Worm (Caenorhabditis elegans) whole organism, young adult: ENCODE data around the gene C49C3.11.
"Not testable (repeated sequence)": the region's sequence is repeated elsewhere in the genome, so short reads cannot be mapped to it uniquely, and the experiment has no call there.

Source experiments
- B0261.1 ChIP-seq: sonication (generic microtip); optimal IDR thresholded peaks from 2 replicates; lab custom pipeline; 2016; ENCODE audit warnings: mild to moderate bottlenecking, missing genetic modification characterization, moderate library complexity, missing compliant biosample characterization
- C06A6.2 ChIP-seq: fragments of 200-800 bp; sonication (Bioruptor generic); conservative IDR thresholded peaks from 2 replicates; pipeline ENCODE4 v1.3.6; 2022; ENCODE audit warnings: missing genetic modification characterization, missing compliant biosample characterization
- C17E4.6 ChIP-seq: fragments of 200-800 bp; sonication (Bioruptor generic); IDR thresholded peaks from 2 replicates; pipeline ENCODE4 v1.3.6; 2022; ENCODE audit warnings: missing genetic modification reagents, missing genetic modification characterization, missing compliant biosample characterization
- F22D6.2 ChIP-seq: sonication (generic microtip); optimal IDR thresholded peaks from 2 replicates; lab custom pipeline; 2016; ENCODE audit warnings: mild to moderate bottlenecking, missing genetic modification characterization, missing compliant biosample characterization
- F23B12.7 ChIP-seq: sonication (generic microtip); optimal IDR thresholded peaks from 2 replicates; lab custom pipeline; 2017; ENCODE audit warnings: missing genetic modification characterization, mild to moderate bottlenecking, missing compliant biosample characterization, antibody characterized with exemption, moderate library complexity; ENCODE audit not compliant: insufficient read depth
- F33H1.4 ChIP-seq: fragments of 200-800 bp; sonication (Bioruptor generic); IDR thresholded peaks from 2 replicates; pipeline ENCODE4 v1.3.6; 2022; ENCODE audit warnings: missing genetic modification reagents, missing genetic modification characterization, missing compliant biosample characterization
- F37B4.10 ChIP-seq: fragments of 200-800 bp; sonication (Bioruptor generic); IDR thresholded peaks from 2 replicates; pipeline ENCODE4 v1.3.6; 2022; ENCODE audit warnings: missing genetic modification characterization, missing compliant biosample characterization
- F55B11.4 ChIP-seq: sonication (generic microtip); optimal IDR thresholded peaks from 2 replicates; lab custom pipeline; 2016; ENCODE audit warnings: missing compliant biosample characterization, missing genetic modification characterization, borderline replicate concordance; ENCODE audit not compliant: insufficient read depth
- K11D2.4 ChIP-seq: fragments of 200-800 bp; sonication (Bioruptor generic); IDR thresholded peaks from 2 replicates; pipeline ENCODE4 v1.3.6; 2022; ENCODE audit warnings: missing genetic modification reagents, missing genetic modification characterization, missing compliant biosample characterization
- T07F8.4 ChIP-seq: sonication (generic microtip); optimal IDR thresholded peaks from 2 replicates; lab custom pipeline; 2016; ENCODE audit warnings: mild to moderate bottlenecking, missing genetic modification characterization, moderate library complexity, missing compliant biosample characterization
- T26A5.8 ChIP-seq: sonication (generic microtip); optimal IDR thresholded peaks from 2 replicates; lab custom pipeline; 2016; ENCODE audit warnings: missing genetic modification characterization, missing compliant biosample characterization
- Y53F4B.3 ChIP-seq: fragments of 200-800 bp; sonication (Bioruptor generic); IDR thresholded peaks from 2 replicates; pipeline ENCODE4 v1.3.6; 2022; ENCODE audit warnings: missing genetic modification reagents, missing genetic modification characterization, missing compliant biosample characterization
- bed-1 ChIP-seq: fragments of 200-800 bp; sonication (Bioruptor generic); IDR thresholded peaks from 2 replicates; pipeline ENCODE4 v1.3.6; 2022; ENCODE audit warnings: missing genetic modification reagents, missing genetic modification characterization, missing compliant biosample characterization
- cebp-2 ChIP-seq: fragments of 200-800 bp; sonication (Bioruptor generic); IDR thresholded peaks from 2 replicates; pipeline ENCODE4 v1.3.6; 2022; ENCODE audit warnings: missing genetic modification characterization, missing compliant biosample characterization
- ceh-100 ChIP-seq: fragments of 200-800 bp; sonication (Bioruptor generic); IDR thresholded peaks from 2 replicates; pipeline ENCODE4 v1.3.6; 2022; ENCODE audit warnings: missing genetic modification reagents, missing genetic modification characterization, missing compliant biosample characterization
- ceh-27 ChIP-seq: fragments of 200-800 bp; sonication (Bioruptor generic); optimal IDR thresholded peaks from 2 replicates; lab custom pipeline; 2018; ENCODE audit warnings: mild to moderate bottlenecking, missing genetic modification characterization, moderate library complexity, missing compliant biosample characterization
- die-1 ChIP-seq: sonication (generic microtip); optimal IDR thresholded peaks from 2 replicates; lab custom pipeline; 2016; ENCODE audit warnings: missing genotype, mild to moderate bottlenecking, missing genetic modification characterization, missing compliant biosample characterization
- dpff-1 ChIP-seq: sonication (generic microtip); optimal IDR thresholded peaks from 2 replicates; lab custom pipeline; 2017; ENCODE audit warnings: mild to moderate bottlenecking, missing genetic modification characterization, missing compliant biosample characterization
- efl-1 ChIP-seq: fragments of 150-350 bp; optimal IDR thresholded peaks from 2 replicates; lab custom pipeline; 2014; ENCODE audit warnings: missing biosample characterization, missing genetic modification reagents, missing genetic modification characterization
- egl-18 ChIP-seq: fragments of 200-800 bp; sonication (Bioruptor generic); IDR thresholded peaks from 2 replicates; pipeline ENCODE4 v1.3.6; 2022; ENCODE audit warnings: missing genetic modification reagents, missing genetic modification characterization, missing compliant biosample characterization
- him-1 ChIP-seq: sonication (generic microtip); optimal IDR thresholded peaks from 2 replicates; lab custom pipeline; 2016; ENCODE audit warnings: missing genotype, missing genetic modification reagents, missing genetic modification characterization, missing compliant biosample characterization
- hlh-26 ChIP-seq: fragments of 200-800 bp; sonication (Bioruptor generic); conservative IDR thresholded peaks from 2 replicates; pipeline ENCODE4 v1.3.6; 2022; ENCODE audit warnings: missing genetic modification reagents, missing genetic modification characterization, missing compliant biosample characterization
- hrde-1 ChIP-seq: sonication (generic microtip); optimal IDR thresholded peaks from 2 replicates; lab custom pipeline; 2016; ENCODE audit warnings: missing genetic modification characterization, mild to moderate bottlenecking, missing compliant biosample characterization, moderate library complexity, missing genotype, missing genetic modification reagents, borderline replicate concordance
- hsf-1 ChIP-seq: fragments of 200-800 bp; sonication (Bioruptor generic); IDR thresholded peaks from 2 replicates; pipeline ENCODE4 v1.3.6; 2022; ENCODE audit warnings: missing genetic modification reagents, missing genetic modification characterization, missing compliant biosample characterization
- let-526 ChIP-seq: fragments of 200-800 bp; sonication (Bioruptor generic); IDR thresholded peaks from 2 replicates; pipeline ENCODE4 v1.3.6; 2022; ENCODE audit warnings: missing genetic modification reagents, missing genetic modification characterization, missing compliant biosample characterization
- lin-35 ChIP-seq, 3 experiments: fragments of 150-350 bp in 2 of 3; sonication (generic microtip) in 1 of 3; optimal IDR thresholded peaks; 2 replicates each; lab custom pipeline; 2014 to 2018; ENCODE audit warnings: missing biosample characterization in 3 of 3, missing genetic modification characterization in 3 of 3, missing genetic modification reagents in 3 of 3
- lin-54 ChIP-seq: fragments of 200-800 bp; sonication (Bioruptor generic); optimal IDR thresholded peaks from 2 replicates; lab custom pipeline; 2018; ENCODE audit warnings: mild to moderate bottlenecking, missing genetic modification characterization, missing compliant biosample characterization
- madf-10 ChIP-seq: sonication (generic microtip); optimal IDR thresholded peaks from 2 replicates; lab custom pipeline; 2016; ENCODE audit warnings: mild to moderate bottlenecking, missing genetic modification characterization, missing compliant biosample characterization
- madf-8 ChIP-seq: fragments of 200-800 bp; sonication (Bioruptor generic); conservative IDR thresholded peaks from 2 replicates; pipeline ENCODE4 v1.3.6; 2022; ENCODE audit warnings: missing genetic modification reagents, missing genetic modification characterization, missing compliant biosample characterization
- mel-28 ChIP-seq: sonication (generic microtip); optimal IDR thresholded peaks from 2 replicates; lab custom pipeline; 2016; ENCODE audit warnings: borderline replicate concordance, mild to moderate bottlenecking, missing genetic modification characterization, missing compliant biosample characterization
- mxl-1 ChIP-seq: sonication (generic microtip); optimal IDR thresholded peaks from 2 replicates; lab custom pipeline; 2016; ENCODE audit warnings: missing genetic modification characterization, missing compliant biosample characterization
- nfya-2 ChIP-seq: fragments of 200-800 bp; sonication (Bioruptor generic); IDR thresholded peaks from 2 replicates; pipeline ENCODE4 v1.3.6; 2022; ENCODE audit warnings: missing genetic modification reagents, missing genetic modification characterization, missing compliant biosample characterization
- nhr-179 ChIP-seq: sonication (generic microtip); optimal IDR thresholded peaks from 2 replicates; lab custom pipeline; 2016; ENCODE audit warnings: mild to moderate bottlenecking, missing genetic modification characterization, missing compliant biosample characterization
- nhr-80 ChIP-seq: sonication (generic microtip); optimal IDR thresholded peaks from 2 replicates; lab custom pipeline; 2016; ENCODE audit warnings: missing genetic modification characterization, missing compliant biosample characterization
- pbrm-1 ChIP-seq: fragments of 200-800 bp; sonication (Bioruptor generic); IDR thresholded peaks from 2 replicates; pipeline ENCODE4 v1.3.6; 2022; ENCODE audit warnings: missing genetic modification reagents, missing genetic modification characterization, missing compliant biosample characterization
- sdz-38 ChIP-seq: sonication (generic microtip); optimal IDR thresholded peaks from 2 replicates; lab custom pipeline; 2016; ENCODE audit warnings: missing genotype, missing genetic modification characterization, missing compliant biosample characterization
- sea-2 ChIP-seq: fragments of 200-800 bp; sonication (Bioruptor generic); IDR thresholded peaks from 2 replicates; pipeline ENCODE4 v1.3.6; 2022; ENCODE audit warnings: missing genetic modification characterization, missing compliant biosample characterization
- snpc-3.4 ChIP-seq: sonication (generic microtip); optimal IDR thresholded peaks from 2 replicates; lab custom pipeline; 2017; ENCODE audit warnings: missing genetic modification characterization, mild to moderate bottlenecking, missing compliant biosample characterization, antibody characterized with exemption, moderate library complexity, missing genotype, missing genetic modification reagents
- xnd-1 ChIP-seq: sonication (generic microtip); optimal IDR thresholded peaks from 2 replicates; lab custom pipeline; 2016; ENCODE audit warnings: missing genotype, missing genetic modification reagents, missing genetic modification characterization, missing compliant biosample characterization
- ztf-25 ChIP-seq: fragments of 200-800 bp; sonication (Bioruptor generic); IDR thresholded peaks from 2 replicates; pipeline ENCODE4 v1.3.6; 2022; ENCODE audit warnings: missing genetic modification reagents, missing genetic modification characterization, missing compliant biosample characterization
- ztf-3 ChIP-seq: fragments of 200-800 bp; sonication (Bioruptor generic); optimal IDR thresholded peaks from 2 replicates; lab custom pipeline; 2018; ENCODE audit warnings: mild to moderate bottlenecking, missing genetic modification characterization, missing compliant biosample characterization

Gene C49C3.11

ce11 chrIV:17343482-17343881 is at the start of gene C49C3.11:
TSS of gene C49C3.11 (plus strand) at chrIV:17343782.
- TF ChIP-seq ztf-3 (GFP tag; lab: Kevin White, UChicago) (no peak), F33H1.4 (no peak), dpff-1 (no peak), let-526 (GFP tag; lab: Robert Waterston, UW) (no peak), sdz-38 (tag; lab: Kevin White, UChicago) (no peak), die-1 (tag; lab: Kevin White, UChicago) (no peak)

- TF ChIP-seq C06A6.2 (GFP tag; lab: Robert Waterston, UW) (no peak), hsf-1 (no peak), lin-35 (GFP tag; optimal IDR thresholded peaks at IDR 0.05; lab: Kevin White, UChicago) (no peak), die-1 (tag; lab: Kevin White, UChicago) (no peak), efl-1 (GFP tag; lab: Kevin White, UChicago) (no peak), B0261.1 (tag; lab: Kevin White, UChicago) (no peak), bed-1 (GFP tag; lab: Robert Waterston, UW) (no peak), F22D6.2 (no peak), ceh-27 (GFP tag; lab: Kevin White, UChicago) (no peak), madf-8 (GFP tag; lab: Robert Waterston, UW) (no peak), T26A5.8 (no peak), him-1 (tag; lab: Kevin White, UChicago) (no peak), C17E4.6 (GFP tag; lab: Robert Waterston, UW) (no peak), hrde-1 (tag; lab: Kevin White, UChicago) (no peak)
Observed at ce11 chrIV:17294489-17294888, 49.1 kb upstream of the C49C3.11 start, which contains the start of gene T28F3.5. TSS of gene T28F3.5 (plus strand) at chrIV:17294789.

DNA sequence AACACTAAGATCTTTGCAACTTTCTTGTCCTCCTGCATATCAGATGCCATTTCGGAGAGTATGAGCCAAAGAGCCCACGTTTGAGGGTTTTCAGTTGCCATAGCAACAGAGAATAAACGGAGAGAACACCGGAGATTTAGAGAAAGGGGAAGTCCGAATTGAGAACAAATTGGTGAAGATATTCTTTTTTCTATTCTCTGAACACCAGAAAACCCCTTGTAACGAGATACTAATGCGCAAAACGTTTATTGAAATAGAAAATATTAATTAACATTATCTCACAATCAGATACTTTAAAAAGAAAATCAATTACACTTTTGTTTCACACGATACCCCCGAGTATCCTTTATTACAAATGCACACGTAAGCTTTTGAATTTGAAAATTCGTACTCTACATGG is 41.6 kb upstream of the C49C3.11 start, which contains the start of gene ifta-2:
TSS of gene ifta-2 (minus strand) at position 101 of the 400 bp plus-strand sequence.
- no peak for TF ChIP-seq cebp-2
- no peak for TF ChIP-seq nhr-179 (tag; lab: Kevin White, UChicago)
- no peak for TF ChIP-seq hlh-26
- no peak for TF ChIP-seq C06A6.2 (GFP tag; lab: Robert Waterston, UW)
- no peak for TF ChIP-seq lin-35 (GFP tag; optimal IDR thresholded peaks at IDR 0.05; lab: Kevin White, UChicago)
- no peak for TF ChIP-seq F23B12.7 (tag; lab: Kevin White, UChicago)
- no peak for TF ChIP-seq let-526 (GFP tag; lab: Robert Waterston, UW)
- TF ChIP-seq T07F8.4, result no peak
- no peak for TF ChIP-seq sea-2 (GFP tag; lab: Robert Waterston, UW)
- no peak for TF ChIP-seq K11D2.4 (GFP tag; lab: Robert Waterston, UW)
- TF ChIP-seq nhr-80, result no peak
- TF ChIP-seq nfya-2 (GFP tag; lab: Robert Waterston, UW), result no peak
- TF ChIP-seq mxl-1, result no peak
- TF ChIP-seq xnd-1 (tag; lab: Kevin White, UChicago), result no peak

- TF ChIP-seq F55B11.4; die-1 (tag; lab: Kevin White, UChicago); mel-28 (tag; lab: Kevin White, UChicago): not testable (repeated sequence)
- TF ChIP-seq, all 124 proteins: peak for 0; not testable (repeated sequence) for 124
Observed at ce11 chrIV:17307223-17307622, 36.4 kb upstream of the C49C3.11 start, which contains the start of gene T28F3.8. TSS of gene T28F3.8 (minus strand) at chrIV:17307323.

DNA sequence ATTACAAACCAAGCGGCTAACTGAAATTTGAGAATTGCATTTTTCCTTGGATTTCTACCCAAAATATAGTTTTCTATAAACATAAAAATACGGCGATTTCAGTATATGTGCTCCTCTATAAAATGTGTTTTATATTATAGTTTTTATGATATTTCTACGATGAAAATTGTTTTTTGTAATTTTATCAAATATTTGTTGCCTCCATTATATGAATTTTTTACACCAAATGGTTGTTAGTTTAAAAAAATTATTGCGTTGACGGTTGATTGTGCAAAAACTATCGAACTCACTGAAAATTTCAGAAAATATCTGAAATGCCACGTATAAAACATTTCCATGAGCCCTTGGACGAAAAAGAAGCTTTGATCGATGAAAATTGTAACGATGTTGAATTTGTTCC is 35.4 kb upstream of the C49C3.11 start, which contains the start of gene T28F3.9:
TSS of gene T28F3.9 (plus strand) at position 301 of the 400 bp plus-strand sequence.
- TF ChIP-seq lin-54 (GFP tag; lab: Kevin White, UChicago) (no peak), madf-10 (tag; lab: Kevin White, UChicago) (no peak), Y53F4B.3 (GFP tag; lab: Robert Waterston, UW) (no peak), ztf-25 (GFP tag; lab: Robert Waterston, UW) (no peak), ceh-100 (no peak), mel-28 (tag; lab: Kevin White, UChicago) (no peak), let-526 (GFP tag; lab: Robert Waterston, UW) (no peak), egl-18 (GFP tag; lab: Robert Waterston, UW) (no peak), snpc-3.4 (no peak), F37B4.10 (GFP tag; lab: Robert Waterston, UW) (no peak), xnd-1 (tag; lab: Kevin White, UChicago) (no peak), pbrm-1 (GFP tag; lab: Robert Waterston, UW) (no peak)
